Fruit fly (Drosophila melanogaster) whole organism, embryonic: Measurements from ENCODE around the gene CG43886.

Experiments used
- ATbp ChIP-seq: fragments of 200-800 bp; sonication (Bioruptor generic); optimal IDR thresholded peaks from 2 replicates; lab custom pipeline; 2017; ENCODE audit warnings: missing biosample characterization, mild to moderate bottlenecking, missing genetic modification characterization, missing genetic modification reagents
- Antp ChIP-seq: fragments of 200-800 bp; sonication (Bioruptor generic); optimal IDR thresholded peaks from 3 replicates; lab custom pipeline; 2016; ENCODE audit warnings: missing biosample characterization, missing genetic modification characterization
- BtbVII ChIP-seq: fragments of 200-800 bp; sonication (Bioruptor generic); optimal IDR thresholded peaks from 3 replicates; lab custom pipeline; 2017; ENCODE audit warnings: missing biosample characterization, mild to moderate bottlenecking, missing genetic modification characterization
- CG10431 ChIP-seq: fragments of 200-800 bp; sonication (Bioruptor generic); optimal IDR thresholded peaks from 3 replicates; lab custom pipeline; 2018; ENCODE audit warnings: missing biosample characterization, mild to moderate bottlenecking, missing genetic modification characterization
- CG11085 ChIP-seq: fragments of 200-800 bp; sonication (Bioruptor generic); IDR thresholded peaks from 2 replicates; pipeline ENCODE4 v1.3.6; 2022; ENCODE audit warnings: missing biosample characterization, missing genetic modification characterization
- CG11093 ChIP-seq: fragments of 200-800 bp; sonication (Bioruptor generic); IDR thresholded peaks from 3 replicates; pipeline ENCODE4 v1.3.6; 2022; ENCODE audit warnings: missing biosample characterization, missing genetic modification characterization
- CG12219 ChIP-seq: fragments of 200-800 bp; sonication (Bioruptor generic); optimal IDR thresholded peaks from 3 replicates; lab custom pipeline; 2018; ENCODE audit warnings: missing biosample characterization, mild to moderate bottlenecking, missing genetic modification characterization
- CG13894 ChIP-seq: fragments of 200-800 bp; sonication (Bioruptor generic); optimal IDR thresholded peaks from 3 replicates; lab custom pipeline; 2018; ENCODE audit warnings: missing biosample characterization, mild to moderate bottlenecking, missing genetic modification characterization, moderate library complexity
- CG14965 ChIP-seq: fragments of 200-800 bp; sonication (Bioruptor generic); optimal IDR thresholded peaks from 2 replicates; lab custom pipeline; 2016; ENCODE audit warnings: missing biosample characterization, missing genetic modification characterization, borderline replicate concordance
- CG16815 ChIP-seq: fragments of 200-800 bp; sonication (Bioruptor generic); optimal IDR thresholded peaks from 3 replicates; lab custom pipeline; 2017; ENCODE audit warnings: missing biosample characterization, mild to moderate bottlenecking, missing genetic modification characterization
- CG17361 ChIP-seq: fragments of 200-800 bp; sonication (Bioruptor generic); IDR thresholded peaks from 3 replicates; pipeline ENCODE4 v1.3.6; 2022; ENCODE audit warnings: missing biosample characterization, missing genetic modification characterization
- CG17912 ChIP-seq: fragments of 200-800 bp; sonication (Bioruptor generic); optimal IDR thresholded peaks from 2 replicates; lab custom pipeline; 2018; ENCODE audit warnings: missing biosample characterization, mild to moderate bottlenecking, missing genetic modification characterization
- CG18011 ChIP-seq: fragments of 200-800 bp; sonication (Bioruptor generic); optimal IDR thresholded peaks from 2 replicates; lab custom pipeline; 2017; ENCODE audit warnings: missing biosample characterization, missing genetic modification characterization, mild to moderate bottlenecking, moderate library complexity, missing genotype
- CG18619 ChIP-seq: fragments of 200-800 bp; sonication (Bioruptor generic); optimal IDR thresholded peaks from 3 replicates; lab custom pipeline; 2017; ENCODE audit warnings: missing biosample characterization, mild to moderate bottlenecking, missing genetic modification characterization
- CG30403 ChIP-seq: fragments of 200-800 bp; sonication (Bioruptor generic); optimal IDR thresholded peaks from 3 replicates; lab custom pipeline; 2016; ENCODE audit warnings: missing biosample characterization, missing genetic modification characterization
- CG3065 ChIP-seq: fragments of 200-800 bp; sonication (Bioruptor generic); optimal IDR thresholded peaks from 2 replicates; lab custom pipeline; 2016; ENCODE audit warnings: missing biosample characterization, missing genetic modification characterization
- CG31365 ChIP-seq: fragments of 200-800 bp; sonication (Bioruptor generic); optimal IDR thresholded peaks from 2 replicates; lab custom pipeline; 2018; ENCODE audit warnings: missing biosample characterization, mild to moderate bottlenecking, missing genetic modification characterization
- CG31388 ChIP-seq: fragments of 200-800 bp; sonication (Bioruptor generic); optimal IDR thresholded peaks from 2 replicates; lab custom pipeline; 2016; ENCODE audit warnings: missing biosample characterization, missing genetic modification characterization
- CG31441 ChIP-seq: fragments of 200-800 bp; sonication (Bioruptor generic); IDR thresholded peaks from 2 replicates; pipeline ENCODE4 v1.3.6; 2022; ENCODE audit warnings: missing biosample characterization, missing genetic modification characterization
- CG4707 ChIP-seq: fragments of 200-800 bp; sonication (Bioruptor generic); optimal IDR thresholded peaks from 2 replicates; lab custom pipeline; 2018; ENCODE audit warnings: missing biosample characterization, mild to moderate bottlenecking, missing genetic modification characterization, moderate library complexity
- CG5180 ChIP-seq: fragments of 200-800 bp; sonication (Bioruptor generic); optimal IDR thresholded peaks from 3 replicates; lab custom pipeline; 2017; ENCODE audit warnings: missing biosample characterization, missing genetic modification characterization, mild to moderate bottlenecking, moderate library complexity, missing genetic modification reagents
- CG6654 ChIP-seq: fragments of 200-800 bp; sonication (Bioruptor generic); optimal IDR thresholded peaks from 2 replicates; lab custom pipeline; 2017; ENCODE audit warnings: missing biosample characterization, mild to moderate bottlenecking, missing genetic modification characterization
- CG7372 ChIP-seq: fragments of 200-800 bp; sonication (Bioruptor generic); IDR thresholded peaks from 2 replicates; pipeline ENCODE4 v1.3.6; 2022; ENCODE audit warnings: missing biosample characterization, missing genetic modification characterization
- CG8944 ChIP-seq: fragments of 200-800 bp; sonication (Bioruptor generic); optimal IDR thresholded peaks from 3 replicates; lab custom pipeline; 2016; ENCODE audit warnings: missing biosample characterization, missing genetic modification characterization
- CG9437 ChIP-seq: fragments of 200-800 bp; sonication (Bioruptor generic); optimal IDR thresholded peaks from 2 replicates; lab custom pipeline; 2018; ENCODE audit warnings: missing biosample characterization, mild to moderate bottlenecking, missing genetic modification characterization
- CG9817 ChIP-seq: fragments of 200-800 bp; sonication (Bioruptor generic); optimal IDR thresholded peaks from 2 replicates; lab custom pipeline; 2018; ENCODE audit warnings: missing biosample characterization, mild to moderate bottlenecking, missing genetic modification characterization, moderate library complexity
- Chrac-16 ChIP-seq: fragments of 200-800 bp; sonication (Bioruptor generic); optimal IDR thresholded peaks from 3 replicates; lab custom pipeline; 2016; ENCODE audit warnings: missing biosample characterization, missing genetic modification characterization
- Hsf ChIP-seq: fragments of 200-800 bp; sonication (Bioruptor generic); optimal IDR thresholded peaks from 3 replicates; lab custom pipeline; 2016; ENCODE audit warnings: missing biosample characterization, missing genetic modification characterization
- Lpt ChIP-seq: fragments of >200 bp; optimal IDR thresholded peaks from 2 replicates; lab custom pipeline; 2018; ENCODE audit warnings: missing biosample characterization, missing genetic modification characterization
- MESR4 ChIP-seq: fragments of 200-800 bp; sonication (Bioruptor generic); optimal IDR thresholded peaks from 2 replicates; lab custom pipeline; 2018; ENCODE audit warnings: missing biosample characterization, mild to moderate bottlenecking, missing genetic modification characterization, moderate library complexity
- Mad ChIP-seq: fragments of 200-800 bp; sonication (Bioruptor generic); optimal IDR thresholded peaks from 2 replicates; lab custom pipeline; 2016; ENCODE audit warnings: missing biosample characterization, missing genetic modification characterization
- Max ChIP-seq: fragments of 200-800 bp; sonication (Bioruptor generic); optimal IDR thresholded peaks from 2 replicates; lab custom pipeline; 2016; ENCODE audit warnings: missing biosample characterization, mild to moderate bottlenecking, missing genetic modification characterization
- Optix ChIP-seq: fragments of 200-800 bp; sonication (Bioruptor generic); IDR thresholded peaks from 3 replicates; pipeline ENCODE4 v1.3.6; 2022; ENCODE audit warnings: missing biosample characterization, missing genetic modification characterization
- Ravus ChIP-seq: fragments of 200-800 bp; sonication (Bioruptor generic); IDR thresholded peaks from 2 replicates; pipeline ENCODE4 v1.3.6; 2022; ENCODE audit warnings: missing biosample characterization, missing genetic modification characterization
- Sox100B ChIP-seq: fragments of 200-800 bp; sonication (Bioruptor generic); optimal IDR thresholded peaks from 3 replicates; lab custom pipeline; 2018; ENCODE audit warnings: missing biosample characterization, mild to moderate bottlenecking, missing genetic modification characterization
- TFAM ChIP-seq: fragments of 200-800 bp; sonication (Bioruptor generic); optimal IDR thresholded peaks from 2 replicates; lab custom pipeline; 2017; ENCODE audit warnings: missing biosample characterization, missing genetic modification characterization, inconsistent platforms
- amos ChIP-seq: fragments of 200-800 bp; sonication (Bioruptor generic); IDR thresholded peaks from 2 replicates; pipeline ENCODE4 v1.3.6; 2022; ENCODE audit warnings: missing biosample characterization, missing genetic modification characterization; ENCODE audit not compliant: partially characterized antibody
- aop ChIP-seq: fragments of 200-800 bp; sonication (Bioruptor generic); IDR thresholded peaks from 2 replicates; pipeline ENCODE4 v1.3.6; 2022; ENCODE audit warnings: missing biosample characterization, missing genetic modification characterization
- bcd ChIP-seq: fragments of 200-800 bp; sonication (Bioruptor generic); optimal IDR thresholded peaks from 2 replicates; lab custom pipeline; 2017; ENCODE audit warnings: missing biosample characterization, mild to moderate bottlenecking, missing genetic modification characterization
- bigmax ChIP-seq: fragments of 200-800 bp; sonication (Bioruptor generic); optimal IDR thresholded peaks from 2 replicates; lab custom pipeline; 2018; ENCODE audit warnings: missing biosample characterization, mild to moderate bottlenecking, missing genetic modification characterization
- chm ChIP-seq: fragments of 200-800 bp; sonication (Bioruptor generic); IDR thresholded peaks from 2 replicates; pipeline ENCODE4 v1.3.6; 2022; ENCODE audit warnings: missing biosample characterization, missing genetic modification characterization
- chn ChIP-seq: fragments of 200-800 bp; sonication (Bioruptor generic); optimal IDR thresholded peaks from 2 replicates; lab custom pipeline; 2016; ENCODE audit warnings: missing biosample characterization, missing genetic modification characterization
- crol ChIP-seq: fragments of 200-800 bp; sonication (Bioruptor generic); IDR thresholded peaks from 2 replicates; pipeline ENCODE4 v1.3.6; 2022; ENCODE audit warnings: missing biosample characterization, missing genetic modification characterization
- ham ChIP-seq: fragments of 200-800 bp; sonication (Bioruptor generic); IDR thresholded peaks from 2 replicates; pipeline ENCODE4 v1.3.6; 2022; ENCODE audit warnings: missing biosample characterization, missing genetic modification characterization
- jing ChIP-seq: fragments of 200-800 bp; sonication (Bioruptor generic); optimal IDR thresholded peaks from 2 replicates; lab custom pipeline; 2018; ENCODE audit warnings: missing biosample characterization, mild to moderate bottlenecking, missing genetic modification characterization
- prd ChIP-seq, 3 experiments: fragments of >200 bp in 2 of 3; fragments of 200-800 bp in 1 of 3; sonication (Bioruptor generic) in 1 of 3; optimal IDR thresholded peaks in 2 of 3; IDR thresholded peaks in 1 of 3; 2 replicates in 2 of 3; 3 replicates in 1 of 3; pipeline versions ENCODE4 v1.3.6 to Lab custom; 2017 to 2022; ENCODE audit warnings: missing biosample characterization in 1 of 3, missing genetic modification characterization in 1 of 3
- sc ChIP-seq, 3 experiments: fragments of >200 bp in 2 of 3; fragments of 200-800 bp in 1 of 3; sonication (Bioruptor generic) in 1 of 3; optimal IDR thresholded peaks; 2 replicates in 2 of 3; 3 replicates in 1 of 3; lab custom pipeline; 2017; ENCODE audit warnings: mild to moderate bottlenecking in 1 of 3, missing biosample characterization in 1 of 3, missing genetic modification characterization in 1 of 3, missing genetic modification reagents in 1 of 3
- stc ChIP-seq: fragments of 200-800 bp; sonication (Bioruptor generic); IDR thresholded peaks from 2 replicates; pipeline ENCODE4 v1.3.6; 2022; ENCODE audit warnings: missing biosample characterization, missing genetic modification characterization
- tx ChIP-seq: fragments of 200-800 bp; sonication (Bioruptor generic); optimal IDR thresholded peaks from 2 replicates; lab custom pipeline; 2016; ENCODE audit warnings: missing biosample characterization, missing genetic modification characterization
- vnd ChIP-seq: fragments of 200-800 bp; sonication (Bioruptor generic); IDR thresholded peaks from 3 replicates; pipeline ENCODE4 v1.3.6; 2022; ENCODE audit warnings: missing biosample characterization, missing genetic modification characterization; ENCODE audit not compliant: partially characterized antibody
- vvl ChIP-seq: fragments of 200-800 bp; sonication (Bioruptor generic); IDR thresholded peaks from 2 replicates; pipeline ENCODE4 v1.3.6; 2022; ENCODE audit warnings: missing biosample characterization, missing genetic modification characterization

Gene CG43886

DNA sequence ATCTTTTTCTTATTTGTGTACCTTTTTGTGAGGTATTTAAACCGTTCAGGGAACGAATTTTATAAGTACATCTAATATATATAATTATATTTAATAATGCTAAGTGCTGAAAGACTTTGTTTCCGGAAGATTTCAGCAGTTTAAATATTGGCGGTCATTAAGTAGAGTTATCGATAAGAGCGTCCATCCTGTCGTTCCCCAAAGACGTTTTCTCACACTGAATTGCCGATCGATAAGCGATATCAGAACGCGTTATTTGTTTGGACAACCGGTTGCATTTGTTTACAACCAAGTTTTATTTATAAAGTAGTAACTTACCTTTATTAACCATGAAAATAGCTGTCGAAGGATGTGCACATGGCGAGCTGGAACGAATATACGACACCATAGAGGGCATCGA is 38.0 kb downstream of the CG43886 start, which contains the start of gene ldbr (continued):
- TF ChIP-seq chm (GFP tag; lab: Robert Waterston, UW), result no peak
- no peak for TF ChIP-seq vnd (GFP tag; lab: Robert Waterston, UW)
- TF ChIP-seq CG18011 (GFP tag; lab: Kevin White, UChicago), result no peak
- no peak for TF ChIP-seq CG31441 (GFP tag; lab: Robert Waterston, UW)
- TF ChIP-seq Max (GFP tag; lab: Kevin White, UChicago), result no peak
- peak; percentile 23 for TF ChIP-seq CG10431
- TF ChIP-seq Optix (GFP tag; lab: Robert Waterston, UW), result no peak
- TF ChIP-seq Sox100B (GFP tag; lab: Kevin White, UChicago), result no peak
- no peak for TF ChIP-seq stc
- TF ChIP-seq tx (GFP tag; lab: Kevin White, UChicago), result no peak
- no peak for TF ChIP-seq bcd (GFP tag; lab: Kevin White, UChicago)
- TF ChIP-seq ham (GFP tag; lab: Robert Waterston, UW), result no peak
- no peak for TF ChIP-seq aop
- TF ChIP-seq crol (GFP tag; lab: Robert Waterston, UW), result no peak
- no peak for TF ChIP-seq CG31365 (tag; lab: Kevin White, UChicago)
- TF ChIP-seq TFAM (GFP tag; lab: Kevin White, UChicago), result no peak
- no peak for TF ChIP-seq Hsf
- no peak for TF ChIP-seq CG6654 (GFP tag; lab: Kevin White, UChicago)
- TF ChIP-seq sc (optimal IDR thresholded peaks at IDR 0.05; lab: Kevin White, UChicago), result no peak
- TF ChIP-seq sc (GFP tag; optimal IDR thresholded peaks at IDR 0.05; lab: Kevin White, UChicago), result no peak
- TF ChIP-seq bigmax (GFP tag; lab: Kevin White, UChicago), result no peak
- TF ChIP-seq CG4707, result no peak
- TF ChIP-seq Mad, result no peak
- no peak; the same call in 1 of the 2 replicates for TF ChIP-seq vvl (GFP tag; lab: Robert Waterston, UW)
- no peak for TF ChIP-seq CG17361 (GFP tag; lab: Robert Waterston, UW)
- TF ChIP-seq jing (GFP tag; lab: Kevin White, UChicago), result no peak
- no peak for TF ChIP-seq CG14965 (GFP tag; lab: Kevin White, UChicago)
- TF ChIP-seq CG12219, result no peak
- no peak for TF ChIP-seq chn (GFP tag; lab: Kevin White, UChicago)
- TF ChIP-seq BtbVII (GFP tag; lab: Kevin White, UChicago), result no peak
- TF ChIP-seq CG11085 (GFP tag; lab: Robert Waterston, UW), result no peak
- TF ChIP-seq amos (GFP tag; lab: Robert Waterston, UW), result peak; percentile 50; the same call in 1 of the 2 replicates
- no peak for TF ChIP-seq CG13894 (tag; lab: Kevin White, UChicago)
- TF ChIP-seq CG5180, result no peak
- no peak for TF ChIP-seq CG18619
- no peak for TF ChIP-seq CG16815 (GFP tag; lab: Kevin White, UChicago)
- TF ChIP-seq CG30403 (GFP tag; lab: Kevin White, UChicago), result no peak
- TF ChIP-seq CG17912 (GFP tag; lab: Kevin White, UChicago), result no peak
- TF ChIP-seq MESR4 (GFP tag; lab: Kevin White, UChicago), result peak; percentile 31
- no peak for TF ChIP-seq CG11093 (GFP tag; lab: Robert Waterston, UW)
- TF ChIP-seq Ravus (GFP tag; lab: Robert Waterston, UW), result no peak
- no peak for TF ChIP-seq CG9817 (tag; lab: Kevin White, UChicago)
- no peak for TF ChIP-seq CG31388 (GFP tag; lab: Kevin White, UChicago)
- TF ChIP-seq Chrac-16 (GFP tag; lab: Kevin White, UChicago), result no peak
- no peak for TF ChIP-seq CG8944 (GFP tag; lab: Kevin White, UChicago)
- no peak for TF ChIP-seq CG7372 (GFP tag; lab: Robert Waterston, UW)
- TF ChIP-seq Lpt (GFP tag; lab: Kevin White, UChicago), result no peak
- TF ChIP-seq Antp (GFP tag; lab: Kevin White, UChicago), result no peak
- no peak for TF ChIP-seq CG3065 (GFP tag; lab: Kevin White, UChicago)
- peak; percentile 5 for TF ChIP-seq ATbp (GFP tag; lab: Kevin White, UChicago)
- no peak for TF ChIP-seq CG9437
- no peak for TF ChIP-seq prd (optimal IDR thresholded peaks at IDR 0.05; lab: Kevin White, UChicago)
- no peak for TF ChIP-seq prd (GFP tag; IDR thresholded peaks at IDR 0.05; lab: Robert Waterston, UW)
